Fruit fly (Drosophila melanogaster): ENCODE data around the gene Kul.

DNA sequence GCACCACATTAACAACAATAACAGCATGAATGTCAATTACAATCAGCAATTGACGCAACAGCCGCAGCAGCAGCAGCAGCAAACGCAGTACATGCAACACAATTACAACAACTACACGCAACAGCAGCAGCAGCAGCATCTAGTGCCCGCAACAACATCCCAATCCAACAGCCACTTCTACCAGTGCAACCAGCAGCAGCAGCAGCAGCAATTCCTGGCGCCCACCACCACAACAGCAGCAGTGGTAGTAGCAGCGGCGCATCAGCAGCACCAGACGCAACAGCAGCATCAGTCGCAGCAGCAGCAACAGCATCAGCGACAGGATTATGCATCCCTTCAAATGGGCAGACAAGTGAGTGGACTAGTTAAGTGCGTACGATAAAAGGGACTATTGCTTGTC, 41.6 kb downstream of the Kul start:
- TF ChIP-seq ttk (optimal IDR thresholded peaks at IDR 0.05) (no peak), h (optimal IDR thresholded peaks at IDR 0.05) (no peak), psq (optimal IDR thresholded peaks at IDR 0.05) (no peak), insv (optimal IDR thresholded peaks at IDR 0.05) (no peak)

Data from Kc167 (cell line).